Worm (Caenorhabditis elegans): ENCODE results near the gene K08E3.2.
A peak's percentile ranks its signal among the peaks of the same experiment; 100 is the strongest.

ce11 chrIII:13762046-13762445 is 13.6 kb upstream of the K08E3.2 start, which contains the start of gene dbn-1:
- TF ChIP-seq aha-1 (tag) (peak; percentile 91), pha-4 (GFP tag; IDR thresholded peaks at IDR 0.05) (no peak), pha-4 (tag; optimal IDR thresholded peaks at IDR 0.05) (no peak), lin-1 (GFP tag; IDR thresholded peaks at IDR 0.05) (no peak)
